Worm (Caenorhabditis elegans) whole organism, early embryonic: Measurements from ENCODE around the gene K04F1.9.

ENCODE experiments used
- ama-1 ChIP-seq: fragments of 150-350 bp; optimal IDR thresholded peaks from 2 replicates; lab custom pipeline; 2014
- flt-1 ChIP-seq: fragments of 200-800 bp; sonication (Bioruptor generic); IDR thresholded peaks from 2 replicates; pipeline ENCODE4 v1.3.6; 2022; ENCODE audit warnings: missing genetic modification characterization, missing compliant biosample characterization
- hmbx-1 ChIP-seq: sonication (generic microtip); optimal IDR thresholded peaks from 2 replicates; lab custom pipeline; 2016; ENCODE audit warnings: mild to moderate bottlenecking, missing genetic modification characterization, missing compliant biosample characterization
- tbx-37 ChIP-seq: fragments of 200-800 bp; sonication (Bioruptor generic); conservative IDR thresholded peaks from 2 replicates; pipeline ENCODE4 v1.3.6; 2022; ENCODE audit warnings: missing genetic modification reagents, missing genetic modification characterization, missing compliant biosample characterization

DNA sequence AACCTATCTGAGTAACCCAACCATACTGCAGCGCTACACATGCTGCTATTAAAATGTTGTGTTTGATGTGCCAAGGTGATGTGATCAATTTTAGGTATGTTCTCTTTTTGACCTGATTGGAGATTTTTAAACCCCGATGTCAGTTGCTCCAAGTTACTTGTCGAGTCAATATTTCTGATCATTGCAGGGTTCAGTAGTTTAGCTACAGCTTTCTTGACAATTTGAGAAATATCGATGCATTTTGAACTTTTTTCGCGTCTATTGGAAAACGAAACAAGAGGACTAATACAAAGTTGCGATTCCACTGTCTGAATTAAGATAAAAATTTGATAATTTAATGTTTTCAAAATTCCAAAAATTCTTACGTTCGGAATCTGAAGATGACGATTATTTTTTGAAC lies 41.6 kb upstream of the K04F1.9 start:
- TF ChIP-seq ama-1 = no peak
- no peak for TF ChIP-seq tbx-37 (GFP tag; lab: Robert Waterston, UW)
- TF ChIP-seq flt-1 (GFP tag; lab: Robert Waterston, UW) = no peak
- no peak for TF ChIP-seq hmbx-1 (tag; lab: Kevin White, UChicago)
